Worm (Caenorhabditis elegans) whole organism, early embryonic: ENCODE data around the gene F21C10.11.

Source experiments
- B0310.2 ChIP-seq: sonication (generic microtip); optimal IDR thresholded peaks from 2 replicates; lab custom pipeline; 2016; ENCODE audit warnings: mild to moderate bottlenecking, missing genetic modification characterization, missing compliant biosample characterization
- aly-1 ChIP-seq: sonication (generic microtip); optimal IDR thresholded peaks from 2 replicates; lab custom pipeline; 2016; ENCODE audit warnings: missing genetic modification characterization, missing compliant biosample characterization
- ama-1 ChIP-seq: fragments of 150-350 bp; optimal IDR thresholded peaks from 2 replicates; lab custom pipeline; 2014
- flt-1 ChIP-seq: fragments of 200-800 bp; sonication (Bioruptor generic); IDR thresholded peaks from 2 replicates; pipeline ENCODE4 v1.3.6; 2022; ENCODE audit warnings: missing genetic modification characterization, missing compliant biosample characterization
- hmg-4 ChIP-seq: fragments of 200-800 bp; sonication (Bioruptor generic); optimal IDR thresholded peaks from 2 replicates; lab custom pipeline; 2018; ENCODE audit warnings: mild to moderate bottlenecking, missing genetic modification characterization, missing compliant biosample characterization
- pes-1 ChIP-seq: fragments of 200-800 bp; sonication (Bioruptor generic); IDR thresholded peaks from 2 replicates; pipeline ENCODE4 v1.3.6; 2022; ENCODE audit warnings: missing genetic modification reagents, missing genetic modification characterization, missing compliant biosample characterization

DNA sequence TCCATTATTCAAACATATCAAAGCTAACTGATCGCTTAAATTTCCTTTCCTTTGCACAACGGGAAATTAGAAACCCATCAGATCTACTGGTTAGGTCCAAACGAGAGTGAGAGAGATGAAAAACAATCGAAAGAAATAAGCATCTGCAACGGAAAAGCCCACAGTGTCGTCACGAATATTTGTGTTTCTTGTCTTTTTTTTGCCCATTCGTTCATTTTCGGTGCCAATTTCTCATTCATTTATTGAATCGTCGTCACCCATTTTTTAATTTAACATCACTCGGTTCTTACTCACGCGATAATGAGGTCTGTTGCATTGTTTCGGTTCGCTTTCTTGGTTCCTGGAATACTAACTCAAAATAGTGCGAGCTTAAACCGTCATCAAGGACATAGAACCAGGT is 894 bp downstream of the F21C10.11 start, which contains the start of gene F21C10.6:
- TF ChIP-seq pes-1 (GFP tag; lab: Robert Waterston, UW) (no peak), aly-1 (no peak), ama-1 (lab: Kevin White, UChicago) (no peak), hmg-4 (GFP tag; lab: Kevin White, UChicago) (no peak), flt-1 (no peak), B0310.2 (tag; lab: Kevin White, UChicago) (no peak)
